Fruit fly (Drosophila melanogaster) whole organism, embryonic: ENCODE data around the gene CG17930.

ENCODE experiments used
- Blimp-1 ChIP-seq: fragments of 200-800 bp; sonication (Bioruptor generic); optimal IDR thresholded peaks from 3 replicates; lab custom pipeline; 2018; ENCODE audit warnings: missing biosample characterization, missing genetic modification characterization, mild to moderate bottlenecking, moderate library complexity, missing genetic modification reagents
- CG10321 ChIP-seq: fragments of 200-800 bp; sonication (Bioruptor generic); IDR thresholded peaks from 2 replicates; pipeline ENCODE4 v1.3.6; 2022; ENCODE audit warnings: missing biosample characterization, missing genetic modification characterization
- CG10543 ChIP-seq: fragments of 200-800 bp; sonication (Bioruptor generic); optimal IDR thresholded peaks from 3 replicates; lab custom pipeline; 2017; ENCODE audit warnings: missing biosample characterization, mild to moderate bottlenecking, missing genetic modification characterization, moderate library complexity
- CG10959 ChIP-seq: fragments of 200-800 bp; sonication (Bioruptor generic); IDR thresholded peaks from 2 replicates; pipeline ENCODE4 v1.3.6; 2022; ENCODE audit warnings: missing biosample characterization, missing genetic modification characterization
- CG11093 ChIP-seq: fragments of 200-800 bp; sonication (Bioruptor generic); IDR thresholded peaks from 3 replicates; pipeline ENCODE4 v1.3.6; 2022; ENCODE audit warnings: missing biosample characterization, missing genetic modification characterization
- CG11456 ChIP-seq: fragments of 200-800 bp; sonication (Bioruptor generic); IDR thresholded peaks from 3 replicates; pipeline ENCODE4 v1.3.6; 2022; ENCODE audit warnings: missing biosample characterization, missing genetic modification characterization
- CG13894 ChIP-seq: fragments of 200-800 bp; sonication (Bioruptor generic); optimal IDR thresholded peaks from 3 replicates; lab custom pipeline; 2018; ENCODE audit warnings: missing biosample characterization, mild to moderate bottlenecking, missing genetic modification characterization, moderate library complexity
- CG14860 ChIP-seq: fragments of 200-800 bp; sonication (Bioruptor generic); IDR thresholded peaks from 3 replicates; pipeline ENCODE4 v1.3.6; 2022; ENCODE audit warnings: missing biosample characterization, missing genetic modification characterization; ENCODE audit not compliant: partially characterized antibody
- CG15514 ChIP-seq: fragments of 200-800 bp; sonication (Bioruptor generic); optimal IDR thresholded peaks from 3 replicates; lab custom pipeline; 2017; ENCODE audit warnings: missing biosample characterization, missing genetic modification characterization, mild to moderate bottlenecking, moderate library complexity, missing genetic modification reagents
- CG18619 ChIP-seq: fragments of 200-800 bp; sonication (Bioruptor generic); optimal IDR thresholded peaks from 3 replicates; lab custom pipeline; 2017; ENCODE audit warnings: missing biosample characterization, mild to moderate bottlenecking, missing genetic modification characterization
- CG30431 ChIP-seq: fragments of 200-800 bp; sonication (Bioruptor generic); optimal IDR thresholded peaks from 2 replicates; lab custom pipeline; 2017; ENCODE audit warnings: missing biosample characterization, missing genetic modification characterization
- CG32532 ChIP-seq: fragments of 200-800 bp; sonication (Bioruptor generic); IDR thresholded peaks from 2 replicates; pipeline ENCODE4 v1.3.6; 2022; ENCODE audit warnings: missing biosample characterization, missing genetic modification characterization
- CG34376 ChIP-seq: fragments of 200-800 bp; sonication (Bioruptor generic); optimal IDR thresholded peaks from 2 replicates; lab custom pipeline; 2018; ENCODE audit warnings: missing biosample characterization, mild to moderate bottlenecking, missing genetic modification characterization
- CG43689 ChIP-seq: fragments of 200-800 bp; sonication (Bioruptor generic); IDR thresholded peaks from 2 replicates; pipeline ENCODE4 v1.3.6; 2022; ENCODE audit warnings: missing biosample characterization, missing genetic modification characterization
- CG6854 ChIP-seq: fragments of 200-800 bp; sonication (Bioruptor generic); optimal IDR thresholded peaks from 3 replicates; lab custom pipeline; 2017; ENCODE audit warnings: missing biosample characterization, mild to moderate bottlenecking, missing genetic modification characterization
- Chrac-16 ChIP-seq: fragments of 200-800 bp; sonication (Bioruptor generic); optimal IDR thresholded peaks from 3 replicates; lab custom pipeline; 2016; ENCODE audit warnings: missing biosample characterization, missing genetic modification characterization
- Dbx ChIP-seq: fragments of 200-800 bp; sonication (Bioruptor generic); IDR thresholded peaks from 3 replicates; pipeline ENCODE4 v1.3.6; 2022; ENCODE audit warnings: missing biosample characterization, missing genetic modification characterization
- E2f2 ChIP-seq: fragments of 200-800 bp; sonication (Bioruptor generic); IDR thresholded peaks from 2 replicates; pipeline ENCODE4 v1.3.6; 2022; ENCODE audit warnings: missing biosample characterization, missing genetic modification characterization
- Elba2 ChIP-seq: fragments of 200-800 bp; sonication (Bioruptor generic); optimal IDR thresholded peaks from 3 replicates; lab custom pipeline; 2016; ENCODE audit warnings: missing biosample characterization, missing genetic modification characterization
- Fer2 ChIP-seq: fragments of 200-800 bp; sonication (Bioruptor generic); optimal IDR thresholded peaks from 2 replicates; lab custom pipeline; 2018; ENCODE audit warnings: missing biosample characterization, mild to moderate bottlenecking, missing genetic modification characterization, moderate library complexity
- Hey ChIP-seq: fragments of 200-800 bp; sonication (Bioruptor generic); optimal IDR thresholded peaks from 3 replicates; lab custom pipeline; 2018; ENCODE audit warnings: missing biosample characterization, mild to moderate bottlenecking, missing genetic modification characterization
- Hsf ChIP-seq: fragments of 200-800 bp; sonication (Bioruptor generic); optimal IDR thresholded peaks from 3 replicates; lab custom pipeline; 2016; ENCODE audit warnings: missing biosample characterization, missing genetic modification characterization
- Lpt ChIP-seq: fragments of >200 bp; optimal IDR thresholded peaks from 2 replicates; lab custom pipeline; 2018; ENCODE audit warnings: missing biosample characterization, missing genetic modification characterization
- Med ChIP-seq: fragments of 200-800 bp; sonication (Bioruptor generic); peaks from one replicate; lab custom pipeline; 2016; ENCODE audit warnings: missing biosample characterization, missing genetic modification characterization, mild to moderate bottlenecking, inconsistent platforms, moderate library complexity
- Myb ChIP-seq: fragments of 200-800 bp; sonication (Bioruptor generic); optimal IDR thresholded peaks from 2 replicates; lab custom pipeline; 2016; ENCODE audit warnings: missing biosample characterization, missing genetic modification characterization
- Opbp ChIP-seq: fragments of 200-800 bp; sonication (Bioruptor generic); IDR thresholded peaks from 3 replicates; pipeline ENCODE4 v1.3.6; 2022; ENCODE audit warnings: missing biosample characterization, missing genetic modification characterization; ENCODE audit not compliant: partially characterized antibody
- Pdp1 ChIP-seq, 2 experiments: fragments of 200-800 bp; sonication (Bioruptor generic); optimal IDR thresholded peaks; 3 replicates each; lab custom pipeline; 2016; ENCODE audit warnings: missing biosample characterization in 2 of 2, missing genetic modification characterization in 2 of 2, mild to moderate bottlenecking in 1 of 2, moderate library complexity in 1 of 2
- Spps ChIP-seq: fragments of 200-800 bp; sonication (Bioruptor generic); optimal IDR thresholded peaks from 2 replicates; lab custom pipeline; 2018; ENCODE audit warnings: missing biosample characterization, mild to moderate bottlenecking, missing genetic modification characterization
- abd-A ChIP-seq: fragments of 200-800 bp; sonication (Bioruptor generic); optimal IDR thresholded peaks from 3 replicates; lab custom pipeline; 2019; ENCODE audit warnings: missing biosample characterization, mild to moderate bottlenecking, missing genetic modification characterization, moderate library complexity
- ac ChIP-seq: fragments of 200-800 bp; sonication (Bioruptor generic); optimal IDR thresholded peaks from 3 replicates; lab custom pipeline; 2017; ENCODE audit warnings: missing biosample characterization, mild to moderate bottlenecking, missing genetic modification characterization
- ase ChIP-seq: fragments of 200-800 bp; sonication (Bioruptor generic); IDR thresholded peaks from 3 replicates; pipeline ENCODE4 v1.3.6; 2022; ENCODE audit warnings: missing biosample characterization, missing genetic modification characterization
- bsh ChIP-seq, 2 experiments: fragments of 200-800 bp; sonication (Bioruptor generic); optimal IDR thresholded peaks; 2 replicates each; lab custom pipeline; 2017 to 2018; ENCODE audit warnings: mild to moderate bottlenecking in 2 of 2, missing biosample characterization in 2 of 2, missing genetic modification characterization in 2 of 2, moderate library complexity in 1 of 2
- fd64A ChIP-seq: fragments of 200-800 bp; sonication (Bioruptor generic); optimal IDR thresholded peaks from 3 replicates; lab custom pipeline; 2018; ENCODE audit warnings: missing biosample characterization, mild to moderate bottlenecking, missing genetic modification characterization
- fu2 ChIP-seq: fragments of 200-800 bp; sonication (Bioruptor generic); optimal IDR thresholded peaks from 2 replicates; lab custom pipeline; 2016; ENCODE audit warnings: missing biosample characterization, missing genetic modification characterization
- gem ChIP-seq: fragments of 200-800 bp; sonication (Bioruptor generic); optimal IDR thresholded peaks from 2 replicates; lab custom pipeline; 2019; ENCODE audit warnings: missing biosample characterization, mild to moderate bottlenecking, missing genetic modification characterization, moderate library complexity
- grau ChIP-seq: fragments of 200-800 bp; optimal IDR thresholded peaks from 3 replicates; lab custom pipeline; 2019; ENCODE audit warnings: missing biosample characterization, mild to moderate bottlenecking, missing genetic modification characterization, moderate library complexity
- gro ChIP-seq: fragments of 200-800 bp; sonication (Bioruptor generic); optimal IDR thresholded peaks from 2 replicates; lab custom pipeline; 2016; ENCODE audit warnings: missing biosample characterization, missing genetic modification characterization
- gt ChIP-seq: fragments of 200-800 bp; sonication (Bioruptor generic); IDR thresholded peaks from 2 replicates; pipeline ENCODE4 v1.3.6; 2022; ENCODE audit warnings: missing biosample characterization, missing genetic modification characterization
- hth ChIP-seq: fragments of >200 bp; optimal IDR thresholded peaks from 2 replicates; lab custom pipeline; 2017; ENCODE audit warnings: inconsistent platforms
- jing ChIP-seq: fragments of 200-800 bp; sonication (Bioruptor generic); optimal IDR thresholded peaks from 2 replicates; lab custom pipeline; 2018; ENCODE audit warnings: missing biosample characterization, mild to moderate bottlenecking, missing genetic modification characterization
- kay ChIP-seq: fragments of 200-800 bp; sonication (Bioruptor generic); optimal IDR thresholded peaks from 2 replicates; lab custom pipeline; 2016; ENCODE audit warnings: missing biosample characterization, missing genetic modification characterization
- klu ChIP-seq: fragments of 200-800 bp; sonication (Bioruptor generic); IDR thresholded peaks from 2 replicates; pipeline ENCODE4 v1.3.6; 2022; ENCODE audit warnings: missing biosample characterization, missing genetic modification characterization
- luna ChIP-seq: fragments of 200-800 bp; sonication (Bioruptor generic); optimal IDR thresholded peaks from 2 replicates; lab custom pipeline; 2016; ENCODE audit warnings: missing biosample characterization, missing genetic modification characterization
- rib ChIP-seq: fragments of 200-800 bp; sonication (Bioruptor generic); IDR thresholded peaks from 2 replicates; pipeline ENCODE4 v1.3.6; 2022; ENCODE audit warnings: missing biosample characterization, missing genetic modification characterization
- schlank ChIP-seq: fragments of 200-800 bp; sonication (Bioruptor generic); optimal IDR thresholded peaks from 2 replicates; lab custom pipeline; 2018; ENCODE audit warnings: missing biosample characterization, mild to moderate bottlenecking, missing genetic modification characterization
- sd ChIP-seq: fragments of 200-800 bp; sonication (Bioruptor generic); optimal IDR thresholded peaks from 3 replicates; lab custom pipeline; 2018; ENCODE audit warnings: missing biosample characterization, mild to moderate bottlenecking, missing genetic modification characterization, moderate library complexity
- sens ChIP-seq: fragments of 200-800 bp; sonication (Bioruptor generic); peaks from one replicate; lab custom pipeline; 2016; ENCODE audit warnings: missing biosample characterization, missing genetic modification characterization
- slbo ChIP-seq: fragments of 200-800 bp; sonication (Bioruptor generic); IDR thresholded peaks from 2 replicates; pipeline ENCODE4 v1.3.6; 2022; ENCODE audit warnings: missing biosample characterization, missing genetic modification characterization
- vvl ChIP-seq: fragments of 200-800 bp; sonication (Bioruptor generic); IDR thresholded peaks from 2 replicates; pipeline ENCODE4 v1.3.6; 2022; ENCODE audit warnings: missing biosample characterization, missing genetic modification characterization
- wek ChIP-seq: fragments of 200-800 bp; sonication (Bioruptor generic); optimal IDR thresholded peaks from 3 replicates; lab custom pipeline; 2018; ENCODE audit warnings: missing biosample characterization, mild to moderate bottlenecking, missing genetic modification characterization, moderate library complexity
- zen ChIP-seq: fragments of 200-800 bp; sonication (Bioruptor generic); optimal IDR thresholded peaks from 3 replicates; lab custom pipeline; 2018; ENCODE audit warnings: missing biosample characterization, mild to moderate bottlenecking, missing genetic modification characterization, moderate library complexity

CG17930 gene

DNA sequence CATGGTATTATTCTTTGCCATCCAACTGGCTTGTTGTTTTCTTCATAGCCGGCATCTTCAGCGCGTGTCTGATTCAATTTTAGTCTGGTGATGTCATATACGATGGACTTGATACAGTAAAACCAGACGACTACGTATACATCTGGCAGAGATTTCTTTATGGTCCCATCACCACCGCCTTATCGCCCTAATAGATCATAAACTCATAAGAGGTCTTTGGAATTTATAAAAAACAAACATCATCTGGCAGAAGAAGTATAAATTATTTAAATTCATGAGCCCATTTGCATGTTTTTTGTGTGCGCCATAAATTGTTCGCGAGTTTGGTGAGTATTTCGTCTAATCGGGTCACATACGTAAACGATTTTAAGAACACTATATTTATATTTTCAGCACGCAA is 20.6 kb downstream of the CG17930 start:
- no peak for TF ChIP-seq ase
- TF ChIP-seq abd-A (tag; lab: Kevin White, UChicago), result peak; percentile 98
- TF ChIP-seq grau (tag; lab: Kevin White, UChicago), result peak; percentile 42
- TF ChIP-seq Pdp1 (GFP tag; optimal IDR thresholded peaks at IDR 0.05; lab: Kevin White, UChicago), result peak in 1 of 2 experiments; percentile 20
- peak; percentile 55 for TF ChIP-seq CG34376 (GFP tag; lab: Kevin White, UChicago)
- no peak for TF ChIP-seq fd64A
- peak; percentile 8 for TF ChIP-seq CG15514
- peak; percentile 73 for TF ChIP-seq Med (GFP tag; lab: Kevin White, UChicago)
- TF ChIP-seq CG10543, result peak; percentile 48
- TF ChIP-seq CG18619 (GFP tag; lab: Kevin White, UChicago), result no peak
- TF ChIP-seq sens (GFP tag; lab: Kevin White, UChicago), result peak; percentile 61
- no peak for TF ChIP-seq hth (lab: Kevin White, UChicago)
- no peak for TF ChIP-seq klu (GFP tag; lab: Robert Waterston, UW)
- TF ChIP-seq Myb (GFP tag; lab: Kevin White, UChicago), result no peak
- peak; percentile 68; the same call in 1 of the 2 replicates for TF ChIP-seq vvl (GFP tag; lab: Robert Waterston, UW)
- TF ChIP-seq CG32532 (GFP tag; lab: Robert Waterston, UW), result 0 out of 2 replicates have a peak, but pooled peaks have one; percentile 12
- TF ChIP-seq gro (GFP tag; lab: Kevin White, UChicago), result peak; percentile 51
- peak; percentile 89 for TF ChIP-seq CG13894
- TF ChIP-seq kay, result no peak

dm6 chr3R:16349111-16349655 is 21.5 kb downstream of the CG17930 start, which contains the start of the genes CG14879 and Manf:
Gene CG14879 (minus strand): TSS chr3R:16349226.
Gene Manf (plus strand): TSS chr3R:16349404.
- TF ChIP-seq CG11093 (GFP tag; lab: Robert Waterston, UW) (no peak), fu2 (GFP tag; lab: Kevin White, UChicago) (no peak), gem (tag; lab: Kevin White, UChicago) (peak; percentile 85), Opbp (GFP tag; lab: Robert Waterston, UW) (peak; percentile 69; the same call in 2 of the 3 replicates), zen (no peak), CG14860 (GFP tag; lab: Robert Waterston, UW) (no peak), Dbx (no peak), Spps (tag; lab: Kevin White, UChicago) (no peak), Lpt (GFP tag; lab: Kevin White, UChicago) (no peak), jing (GFP tag; lab: Kevin White, UChicago) (no peak), gt (no peak), bsh (GFP tag; optimal IDR thresholded peaks at IDR 0.05; lab: Kevin White, UChicago) (no peak), luna (no peak), sd (peak; percentile 99), schlank (tag; lab: Kevin White, UChicago) (no peak), wek (GFP tag; lab: Kevin White, UChicago) (no peak), CG10959 (GFP tag; lab: Robert Waterston, UW) (no peak), Hey (no peak), CG6854 (GFP tag; lab: Kevin White, UChicago) (no peak), CG11456 (GFP tag; lab: Robert Waterston, UW) (no peak), CG30431 (GFP tag; lab: Kevin White, UChicago) (no peak), ac (no peak), CG10321 (GFP tag; lab: Robert Waterston, UW) (no peak), Elba2 (GFP tag; lab: Kevin White, UChicago) (peak; percentile 67), slbo (GFP tag; lab: Robert Waterston, UW) (no peak), Hsf (GFP tag; lab: Kevin White, UChicago) (no peak), Blimp-1 (GFP tag; lab: Kevin White, UChicago) (no peak), Med (GFP tag; lab: Kevin White, UChicago) (peak; percentile 84), Chrac-16 (no peak), E2f2 (GFP tag; lab: Robert Waterston, UW) (peak; percentile 96), CG43689 (no peak), Fer2 (tag; lab: Kevin White, UChicago) (no peak), rib (GFP tag; lab: Robert Waterston, UW) (peak; percentile 30; the same call in 1 of the 2 replicates)
